Worm (Caenorhabditis elegans) whole organism, L4 larva: ENCODE results near the gene F44E5.5.

Source experiments
- fos-1 ChIP-seq: fragments of 150-350 bp; optimal IDR thresholded peaks from 2 replicates; lab custom pipeline; 2014; ENCODE audit warnings: missing biosample characterization, missing genetic modification characterization
- gei-8 ChIP-seq: fragments of 200-800 bp; sonication (Bioruptor generic); optimal IDR thresholded peaks from 2 replicates; lab custom pipeline; 2018; ENCODE audit warnings: mild to moderate bottlenecking, missing genetic modification characterization, missing compliant biosample characterization
- lin-13 ChIP-seq: fragments of 150-350 bp; optimal IDR thresholded peaks from 2 replicates; lab custom pipeline; 2014; ENCODE audit warnings: missing biosample characterization, missing genetic modification reagents, missing genetic modification characterization
- lin-15B ChIP-seq: fragments of 150-350 bp; sonication (generic microtip); optimal IDR thresholded peaks from 3 replicates; lab custom pipeline; 2014; ENCODE audit warnings: missing biosample characterization, missing genetic modification characterization
- mdl-1 ChIP-seq, 2 experiments: fragments of 150-350 bp in 1 of 2; sonication (generic microtip) in 1 of 2; optimal IDR thresholded peaks; 2 replicates each; lab custom pipeline; 2014 to 2017; ENCODE audit warnings: missing biosample characterization in 2 of 2, missing genetic modification characterization in 2 of 2
- mxl-3 ChIP-seq: fragments of 200-800 bp; sonication (Bioruptor generic); optimal IDR thresholded peaks from 2 replicates; lab custom pipeline; 2018; ENCODE audit warnings: mild to moderate bottlenecking, missing genetic modification characterization, missing compliant biosample characterization
- nhr-237 ChIP-seq: sonication (generic microtip); optimal IDR thresholded peaks from 2 replicates; lab custom pipeline; 2017; ENCODE audit warnings: missing biosample characterization, missing genetic modification characterization
- nhr-76 ChIP-seq: fragments of 150-350 bp; optimal IDR thresholded peaks from 2 replicates; lab custom pipeline; 2014; ENCODE audit warnings: missing biosample characterization, missing genetic modification characterization
- unc-62 ChIP-seq, 3 experiments: fragments of 150-350 bp in 1 of 3; sonication (generic microtip); optimal IDR thresholded peaks in 2 of 3; peaks in 1 of 3; 1 replicate in 1 of 3; 2 replicates in 2 of 3; lab custom pipeline; 2014 to 2017; ENCODE audit warnings: missing biosample characterization in 3 of 3, missing genetic modification characterization in 3 of 3, missing genetic modification reagents in 3 of 3, missing genotype in 1 of 3

DNA sequence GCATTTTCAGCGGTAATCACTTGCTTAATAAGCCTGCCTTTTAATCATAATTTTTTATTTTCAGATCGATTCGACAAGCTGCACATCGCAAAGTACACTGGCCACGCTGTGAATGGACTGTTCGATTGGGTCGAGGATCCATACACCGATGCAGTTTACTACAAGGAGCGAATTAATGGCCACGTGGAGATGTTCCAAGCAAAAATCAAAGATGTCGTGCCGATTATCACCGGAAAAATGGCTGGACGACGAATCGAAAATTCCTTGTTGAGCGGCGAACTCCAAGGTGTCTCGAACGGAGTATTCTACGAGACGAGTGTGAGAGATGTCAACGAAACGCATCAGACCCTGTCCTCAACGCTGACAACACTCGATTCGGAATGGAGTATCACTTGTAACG lies 32.0 kb upstream of the F44E5.5 start:
- TF ChIP-seq unc-62 (GFP tag; optimal IDR thresholded peaks at IDR 0.05 in 1 of 2; lab: Kevin White, UChicago), result no peak
- TF ChIP-seq unc-62 (tag; optimal IDR thresholded peaks at IDR 0.05; lab: Kevin White, UChicago), result no peak
- TF ChIP-seq nhr-237 (tag; lab: Kevin White, UChicago), result no peak
- no peak for TF ChIP-seq nhr-76 (tag; lab: Kevin White, UChicago)
- TF ChIP-seq mdl-1 (tag; optimal IDR thresholded peaks at IDR 0.05; lab: Kevin White, UChicago), result no peak
- no peak for TF ChIP-seq gei-8
- no peak for TF ChIP-seq mxl-3
- no peak for TF ChIP-seq fos-1 (tag; lab: Kevin White, UChicago)
- TF ChIP-seq lin-15B (tag; lab: Kevin White, UChicago), result no peak
- no peak for TF ChIP-seq lin-13
